Fruit fly (Drosophila melanogaster) whole organism, embryonic: Measurements from ENCODE around the gene Btnd.

Experiments used
- CG10267 ChIP-seq: fragments of 200-800 bp; sonication (Bioruptor generic); optimal IDR thresholded peaks from 2 replicates; lab custom pipeline; 2018; ENCODE audit warnings: missing biosample characterization, mild to moderate bottlenecking, missing genetic modification characterization, moderate library complexity
- CG11085 ChIP-seq: fragments of 200-800 bp; sonication (Bioruptor generic); IDR thresholded peaks from 2 replicates; pipeline ENCODE4 v1.3.6; 2022; ENCODE audit warnings: missing biosample characterization, missing genetic modification characterization
- CG12155 ChIP-seq: fragments of 200-800 bp; sonication (Bioruptor generic); optimal IDR thresholded peaks from 3 replicates; lab custom pipeline; 2016; ENCODE audit warnings: missing biosample characterization, missing genetic modification characterization
- CG13624 ChIP-seq: fragments of 200-800 bp; sonication (Bioruptor generic); optimal IDR thresholded peaks from 2 replicates; lab custom pipeline; 2016; ENCODE audit warnings: missing biosample characterization, missing genetic modification characterization
- CG1647 ChIP-seq: fragments of 200-800 bp; sonication (Bioruptor generic); optimal IDR thresholded peaks from 3 replicates; lab custom pipeline; 2016; ENCODE audit warnings: missing biosample characterization, missing genetic modification characterization
- CG16863 ChIP-seq: fragments of 200-800 bp; sonication (Bioruptor generic); optimal IDR thresholded peaks from 3 replicates; lab custom pipeline; 2016; ENCODE audit warnings: missing biosample characterization, missing genetic modification characterization
- CG17612 ChIP-seq: fragments of 200-800 bp; sonication (Bioruptor generic); IDR thresholded peaks from 2 replicates; pipeline ENCODE4 v1.3.6; 2022; ENCODE audit warnings: missing biosample characterization, missing genetic modification characterization
- CG2202 ChIP-seq: fragments of 200-800 bp; sonication (Bioruptor generic); optimal IDR thresholded peaks from 2 replicates; lab custom pipeline; 2018; ENCODE audit warnings: missing biosample characterization, mild to moderate bottlenecking, missing genetic modification characterization
- CG31388 ChIP-seq: fragments of 200-800 bp; sonication (Bioruptor generic); optimal IDR thresholded peaks from 2 replicates; lab custom pipeline; 2016; ENCODE audit warnings: missing biosample characterization, missing genetic modification characterization
- CG32767 ChIP-seq: fragments of 200-800 bp; sonication (Bioruptor generic); IDR thresholded peaks from 2 replicates; pipeline ENCODE4 v1.3.6; 2022; ENCODE audit warnings: missing biosample characterization, missing genetic modification characterization
- CG3281 ChIP-seq: fragments of 200-800 bp; sonication (Bioruptor generic); optimal IDR thresholded peaks from 3 replicates; lab custom pipeline; 2017; ENCODE audit warnings: missing biosample characterization, mild to moderate bottlenecking, missing genetic modification characterization
- CG4328 ChIP-seq: fragments of 200-800 bp; sonication (Bioruptor generic); optimal IDR thresholded peaks from 3 replicates; lab custom pipeline; 2017; ENCODE audit warnings: missing biosample characterization, missing genetic modification reagents, missing genetic modification characterization
- CG4730 ChIP-seq: fragments of 200-800 bp; sonication (Bioruptor generic); IDR thresholded peaks from 2 replicates; pipeline ENCODE4 v1.3.6; 2022; ENCODE audit warnings: missing biosample characterization, missing genetic modification characterization
- CG8388 ChIP-seq: fragments of 200-800 bp; sonication (Bioruptor generic); optimal IDR thresholded peaks from 2 replicates; lab custom pipeline; 2019; ENCODE audit warnings: missing biosample characterization, mild to moderate bottlenecking, missing genetic modification characterization, moderate library complexity
- Dp ChIP-seq: fragments of 200-800 bp; sonication (Bioruptor generic); optimal IDR thresholded peaks from 2 replicates; lab custom pipeline; 2018; ENCODE audit warnings: missing biosample characterization, mild to moderate bottlenecking, missing genetic modification characterization, moderate library complexity
- E2f1 ChIP-seq: fragments of 200-800 bp; sonication (Bioruptor generic); IDR thresholded peaks from 2 replicates; pipeline ENCODE4 v1.3.6; 2022; ENCODE audit warnings: missing biosample characterization, missing genetic modification characterization
- E2f2 ChIP-seq: fragments of 200-800 bp; sonication (Bioruptor generic); IDR thresholded peaks from 2 replicates; pipeline ENCODE4 v1.3.6; 2022; ENCODE audit warnings: missing biosample characterization, missing genetic modification characterization
- Ets97D ChIP-seq: fragments of 200-800 bp; sonication (Bioruptor generic); optimal IDR thresholded peaks from 3 replicates; lab custom pipeline; 2016; ENCODE audit warnings: missing biosample characterization, missing genetic modification characterization
- Gsc ChIP-seq: fragments of 200-800 bp; sonication (Bioruptor generic); IDR thresholded peaks from 2 replicates; pipeline ENCODE4 v1.3.6; 2022; ENCODE audit warnings: missing biosample characterization, missing genetic modification characterization
- Hmr ChIP-seq: fragments of 200-800 bp; sonication (Bioruptor generic); optimal IDR thresholded peaks from 3 replicates; lab custom pipeline; 2017; ENCODE audit warnings: mild to moderate bottlenecking, missing biosample characterization, missing genetic modification reagents, missing genetic modification characterization
- Jarid2 ChIP-seq: fragments of 200-800 bp; sonication (Bioruptor generic); optimal IDR thresholded peaks from 3 replicates; lab custom pipeline; 2017; ENCODE audit warnings: mild to moderate bottlenecking, missing biosample characterization, missing genetic modification reagents, missing genetic modification characterization
- NFAT ChIP-seq: fragments of 200-800 bp; sonication (Bioruptor generic); IDR thresholded peaks from 2 replicates; pipeline ENCODE4 v1.3.6; 2022; ENCODE audit warnings: missing biosample characterization, missing genetic modification characterization
- cas ChIP-seq: fragments of 200-800 bp; sonication (Bioruptor generic); IDR thresholded peaks from 2 replicates; pipeline ENCODE4 v1.3.6; 2022; ENCODE audit warnings: missing biosample characterization, missing genetic modification characterization
- cwo ChIP-seq: fragments of 200-800 bp; sonication (Bioruptor generic); optimal IDR thresholded peaks from 3 replicates; lab custom pipeline; 2017; ENCODE audit warnings: missing biosample characterization, missing genetic modification characterization, mild to moderate bottlenecking, moderate library complexity, missing genetic modification reagents
- exex ChIP-seq: fragments of 200-800 bp; sonication (Bioruptor generic); optimal IDR thresholded peaks from 4 replicates; lab custom pipeline; 2018; ENCODE audit warnings: missing biosample characterization, mild to moderate bottlenecking, missing genetic modification characterization, moderate library complexity
- fd64A ChIP-seq: fragments of 200-800 bp; sonication (Bioruptor generic); optimal IDR thresholded peaks from 3 replicates; lab custom pipeline; 2018; ENCODE audit warnings: missing biosample characterization, mild to moderate bottlenecking, missing genetic modification characterization
- gt ChIP-seq: fragments of 200-800 bp; sonication (Bioruptor generic); IDR thresholded peaks from 2 replicates; pipeline ENCODE4 v1.3.6; 2022; ENCODE audit warnings: missing biosample characterization, missing genetic modification characterization
- ind ChIP-seq: fragments of 200-800 bp; sonication (Bioruptor generic); optimal IDR thresholded peaks from 3 replicates; lab custom pipeline; 2016; ENCODE audit warnings: missing biosample characterization, missing genetic modification characterization
- jigr1 ChIP-seq: fragments of 200-800 bp; sonication (Bioruptor generic); IDR thresholded peaks from 3 replicates; pipeline ENCODE4 v1.3.6; 2022; ENCODE audit warnings: missing biosample characterization, missing genetic modification characterization
- ken ChIP-seq: fragments of 200-800 bp; sonication (Bioruptor generic); IDR thresholded peaks from 3 replicates; pipeline ENCODE4 v1.3.6; 2022; ENCODE audit warnings: missing biosample characterization, missing genetic modification characterization
- nau ChIP-seq: fragments of 200-800 bp; sonication (Bioruptor generic); optimal IDR thresholded peaks from 3 replicates; lab custom pipeline; 2017; ENCODE audit warnings: missing biosample characterization, mild to moderate bottlenecking, missing genetic modification characterization, missing genetic modification reagents
- schlank ChIP-seq: fragments of 200-800 bp; sonication (Bioruptor generic); optimal IDR thresholded peaks from 2 replicates; lab custom pipeline; 2018; ENCODE audit warnings: missing biosample characterization, mild to moderate bottlenecking, missing genetic modification characterization
- scrt ChIP-seq: fragments of 200-800 bp; sonication (Bioruptor generic); optimal IDR thresholded peaks from 2 replicates; lab custom pipeline; 2018; ENCODE audit warnings: missing biosample characterization, mild to moderate bottlenecking, missing genetic modification characterization, moderate library complexity
- shn ChIP-seq: fragments of 200-800 bp; sonication (Bioruptor generic); optimal IDR thresholded peaks from 3 replicates; lab custom pipeline; 2016; ENCODE audit warnings: missing biosample characterization, missing genetic modification characterization
- sob ChIP-seq: fragments of 200-800 bp; sonication (Bioruptor generic); IDR thresholded peaks from 2 replicates; pipeline ENCODE4 v1.3.6; 2022; ENCODE audit warnings: missing biosample characterization, missing genetic modification characterization
- sqz ChIP-seq: fragments of 200-800 bp; sonication (Bioruptor generic); optimal IDR thresholded peaks from 3 replicates; lab custom pipeline; 2018; ENCODE audit warnings: missing biosample characterization, mild to moderate bottlenecking, missing genetic modification characterization
- ssp ChIP-seq: fragments of 200-800 bp; sonication (Bioruptor generic); IDR thresholded peaks from 2 replicates; pipeline ENCODE4 v1.3.6; 2022; ENCODE audit warnings: missing biosample characterization, missing genetic modification characterization
- tin ChIP-seq: fragments of 200-800 bp; sonication (Bioruptor generic); optimal IDR thresholded peaks from 3 replicates; lab custom pipeline; 2016; ENCODE audit warnings: missing biosample characterization, missing genetic modification characterization
- wor ChIP-seq: fragments of 200-800 bp; sonication (Bioruptor generic); IDR thresholded peaks from 2 replicates; pipeline ENCODE4 v1.3.6; 2022; ENCODE audit warnings: missing biosample characterization, missing genetic modification characterization

The Btnd gene

DNA sequence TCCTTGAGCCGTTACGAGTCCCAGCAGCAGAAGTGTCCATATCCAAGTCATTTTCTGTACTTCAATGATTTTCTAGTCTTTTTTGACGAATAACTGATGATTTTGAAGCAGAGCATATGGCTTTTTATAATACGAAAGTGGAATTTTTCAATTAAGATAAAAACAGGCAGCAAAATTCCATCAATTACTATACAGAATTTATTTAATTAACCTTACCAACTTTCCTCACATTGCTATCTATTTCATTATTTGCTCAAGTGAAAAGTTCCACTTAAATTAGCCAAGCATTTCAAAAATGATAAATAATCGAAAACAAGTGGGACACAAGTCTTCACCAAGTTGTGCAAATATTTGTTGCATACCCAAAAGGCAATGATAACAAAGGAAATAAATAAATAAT lies 19.3 kb downstream of the Btnd start, which contains the start of gene CG43090:
CG43090 (minus strand) TSS at position 101 of the 400 bp plus-strand sequence.
- TF ChIP-seq tin (GFP tag; lab: Kevin White, UChicago) = no peak
- TF ChIP-seq CG4328 (GFP tag; lab: Kevin White, UChicago) = no peak
- no peak for TF ChIP-seq fd64A (GFP tag; lab: Kevin White, UChicago)
- no peak for TF ChIP-seq nau (GFP tag; lab: Kevin White, UChicago)
- TF ChIP-seq CG16863 = no peak
- TF ChIP-seq Ets97D (GFP tag; lab: Kevin White, UChicago) = no peak
- TF ChIP-seq Hmr (GFP tag; lab: Kevin White, UChicago) = no peak
- TF ChIP-seq NFAT = no peak
- no peak for TF ChIP-seq sob (GFP tag; lab: Robert Waterston, UW)
- TF ChIP-seq CG10267 (tag; lab: Kevin White, UChicago) = no peak
- TF ChIP-seq shn (GFP tag; lab: Kevin White, UChicago) = no peak
- TF ChIP-seq CG12155 (GFP tag; lab: Kevin White, UChicago) = no peak
- no peak for TF ChIP-seq CG11085
- no peak for TF ChIP-seq CG17612 (GFP tag; lab: Robert Waterston, UW)
- no peak for TF ChIP-seq CG31388 (GFP tag; lab: Kevin White, UChicago)
- no peak for TF ChIP-seq ind (GFP tag; lab: Kevin White, UChicago)
- TF ChIP-seq gt = no peak
- TF ChIP-seq sqz = no peak
- TF ChIP-seq CG13624 = no peak

DNA sequence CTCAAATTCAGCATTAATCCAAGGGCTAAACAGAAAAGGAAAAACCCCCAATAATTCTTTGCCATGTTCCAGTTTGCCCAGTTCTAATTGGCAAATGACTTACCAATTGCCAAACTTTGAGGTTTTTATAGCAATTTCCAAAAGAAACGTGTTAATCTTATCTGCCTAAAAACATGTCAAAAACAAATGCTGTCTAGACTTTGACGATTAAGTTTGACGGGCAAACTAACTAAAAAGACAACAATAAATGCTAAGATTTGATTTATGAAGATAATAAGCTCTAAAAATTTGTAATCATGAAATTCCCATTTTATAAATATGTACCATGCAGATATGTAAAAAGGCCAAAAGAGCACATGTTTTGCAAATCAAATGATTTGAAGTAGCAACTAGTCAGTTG lies 20.6 kb downstream of the Btnd start, which contains the start of gene CG32751:
CG32751 (minus strand) TSS at position 101 of the 400 bp plus-strand sequence.
- no peak for TF ChIP-seq ssp (GFP tag; lab: Robert Waterston, UW)
- no peak for TF ChIP-seq schlank (tag; lab: Kevin White, UChicago)
- no peak for TF ChIP-seq CG2202
- no peak for TF ChIP-seq ken
- no peak for TF ChIP-seq Jarid2 (GFP tag; lab: Kevin White, UChicago)
- TF ChIP-seq E2f2 (GFP tag; lab: Robert Waterston, UW) = no peak
- TF ChIP-seq jigr1 (GFP tag; lab: Robert Waterston, UW) = no peak
- TF ChIP-seq Gsc (GFP tag; lab: Robert Waterston, UW) = no peak
- TF ChIP-seq CG32767 = no peak
- no peak for TF ChIP-seq CG1647 (GFP tag; lab: Kevin White, UChicago)
- no peak for TF ChIP-seq scrt
- no peak for TF ChIP-seq E2f1 (GFP tag; lab: Robert Waterston, UW)
- TF ChIP-seq CG4730 = no peak
- TF ChIP-seq CG3281 (GFP tag; lab: Kevin White, UChicago) = no peak
- no peak for TF ChIP-seq CG11085
- TF ChIP-seq wor (GFP tag; lab: Robert Waterston, UW) = no peak
- no peak for TF ChIP-seq CG17612 (GFP tag; lab: Robert Waterston, UW)
- no peak for TF ChIP-seq CG8388 (GFP tag; lab: Kevin White, UChicago)
- no peak for TF ChIP-seq cas (GFP tag; lab: Robert Waterston, UW)

DNA sequence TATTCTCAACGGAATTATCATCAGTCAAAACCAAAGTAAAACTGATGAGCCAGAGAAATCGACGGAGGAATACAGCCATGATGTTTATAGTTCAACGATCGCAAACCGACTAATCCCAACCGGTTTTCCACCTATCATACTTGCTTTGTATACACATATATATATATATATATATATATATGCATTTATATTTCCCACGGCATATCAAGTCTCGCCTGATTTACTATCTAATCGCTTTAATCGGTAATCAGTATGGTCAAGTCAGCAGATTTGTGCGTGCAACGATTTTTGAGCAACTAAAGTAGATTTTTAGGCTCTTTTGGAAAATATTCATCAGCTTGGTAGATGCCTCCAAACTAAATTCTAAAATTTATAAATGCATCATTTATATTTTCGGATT lies 22.8 kb downstream of the Btnd start, which contains the start of gene CG32750:
CG32750 (minus strand) TSS at position 101 of the 400 bp plus-strand sequence.
- peak; percentile 16 for TF ChIP-seq exex (tag; lab: Kevin White, UChicago)
- peak; percentile 22 for TF ChIP-seq cwo
- no peak for TF ChIP-seq Dp (GFP tag; lab: Kevin White, UChicago)
